Fruit fly (Drosophila melanogaster): Measurements from ENCODE around the gene CG1368.

DNA sequence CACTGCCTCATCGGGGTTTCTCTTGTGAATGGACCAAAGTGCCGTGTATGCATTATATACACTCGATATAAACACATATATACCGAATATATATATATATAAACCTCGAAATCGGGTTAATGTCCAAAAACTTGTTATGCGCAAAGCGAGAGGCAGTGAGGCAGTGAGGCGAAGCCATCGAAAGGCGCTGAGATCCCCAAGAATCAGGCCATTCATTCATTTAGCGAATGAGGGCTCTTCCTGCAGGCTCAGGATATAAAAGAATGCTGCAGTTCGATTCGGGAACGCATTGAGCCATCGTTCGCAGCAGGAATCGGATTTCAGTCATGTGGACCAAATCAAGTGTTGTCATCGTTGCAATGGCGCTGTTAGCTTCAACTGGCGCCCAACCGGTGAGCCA, 12.4 kb downstream of the CG1368 start, which contains the start of gene CG12481:
- TF ChIP-seq CG10565 (GFP tag; optimal IDR thresholded peaks at IDR 0.05) (no peak), CG10209 (GFP tag; optimal IDR thresholded peaks at IDR 0.05) (no peak), CG6689 (GFP tag; IDR thresholded peaks at IDR 0.05) (no peak), zfh1 (GFP tag; IDR thresholded peaks at IDR 0.05) (no peak), eyg (GFP tag; optimal IDR thresholded peaks at IDR 0.05) (no peak), Dip2 (GFP tag; IDR thresholded peaks at IDR 0.05) (no peak), nau (GFP tag; optimal IDR thresholded peaks at IDR 0.05) (no peak), CG7928 (GFP tag; optimal IDR thresholded peaks at IDR 0.05) (no peak), Drgx (GFP tag; IDR thresholded peaks at IDR 0.05) (no peak), CG12769 (tag; optimal IDR thresholded peaks at IDR 0.05) (no peak)

All from whole organism, embryonic.